Worm (Caenorhabditis elegans) whole organism, late embryonic: ENCODE data around the gene Y39B6A.34.

Experiments
- C08G9.2 ChIP-seq: sonication (generic microtip); optimal IDR thresholded peaks from 2 replicates; lab custom pipeline; 2016; ENCODE audit warnings: mild to moderate bottlenecking, missing genetic modification characterization, moderate library complexity, missing compliant biosample characterization
- F13H6.1 ChIP-seq: sonication (generic microtip); optimal IDR thresholded peaks from 2 replicates; lab custom pipeline; 2016; ENCODE audit warnings: missing genetic modification characterization, missing compliant biosample characterization
- elt-2 ChIP-seq: sonication (generic microtip); optimal IDR thresholded peaks from 2 replicates; lab custom pipeline; 2016; ENCODE audit warnings: missing genetic modification reagents, missing genetic modification characterization, missing compliant biosample characterization
- fkh-10 ChIP-seq: fragments of 150-350 bp; optimal IDR thresholded peaks from 2 replicates; lab custom pipeline; 2014; ENCODE audit warnings: missing biosample characterization, missing genetic modification reagents, missing genetic modification characterization
- hlh-8 ChIP-seq: sonication (generic microtip); optimal IDR thresholded peaks from 2 replicates; lab custom pipeline; 2016; ENCODE audit warnings: missing genotype, missing genetic modification characterization, missing compliant biosample characterization
- pha-4 ChIP-seq: fragments of 150-350 bp; optimal IDR thresholded peaks from 2 replicates; lab custom pipeline; 2018; ENCODE audit warnings: missing biosample characterization, missing genetic modification reagents, missing genetic modification characterization
- pqm-1 ChIP-seq: sonication (generic microtip); optimal IDR thresholded peaks from 2 replicates; lab custom pipeline; 2016; ENCODE audit warnings: missing genetic modification characterization, missing compliant biosample characterization
- pros-1 ChIP-seq: fragments of 150-350 bp; optimal IDR thresholded peaks from 2 replicates; lab custom pipeline; 2014; ENCODE audit warnings: missing biosample characterization, missing genetic modification reagents, missing genetic modification characterization
- unc-86 ChIP-seq: sonication (generic microtip); optimal IDR thresholded peaks from 2 replicates; lab custom pipeline; 2016; ENCODE audit warnings: missing genetic modification characterization, missing compliant biosample characterization

DNA sequence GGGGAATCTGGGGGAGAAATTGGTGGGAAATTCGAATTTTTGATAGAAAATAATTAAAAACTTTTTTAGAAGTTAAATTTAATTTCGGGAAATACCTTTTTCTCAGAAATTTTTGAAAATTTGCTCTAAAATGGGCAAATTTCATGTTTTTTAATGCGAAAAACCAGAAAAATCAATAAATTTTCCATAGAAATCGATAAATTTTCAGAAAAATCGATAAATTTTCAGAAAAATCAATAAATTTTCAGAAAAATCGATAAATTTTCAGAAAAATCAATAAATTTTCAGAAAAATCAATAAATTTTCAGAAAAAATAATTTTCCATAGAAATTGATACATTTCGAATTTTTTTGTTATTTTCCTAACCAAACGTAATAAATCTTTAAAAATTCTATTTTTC, 14.7 kb upstream of the Y39B6A.34 start:
- TF ChIP-seq hlh-8 (tag; lab: Kevin White, UChicago), result no peak
- TF ChIP-seq pros-1, result no peak
- no peak for TF ChIP-seq C08G9.2 (tag; lab: Kevin White, UChicago)
- TF ChIP-seq elt-2 (tag; lab: Kevin White, UChicago), result no peak
- TF ChIP-seq fkh-10 (GFP tag; lab: Kevin White, UChicago), result no peak
- no peak for TF ChIP-seq pha-4 (tag; lab: Kevin White, UChicago)
- no peak for TF ChIP-seq F13H6.1
- TF ChIP-seq unc-86 (tag; lab: Kevin White, UChicago), result no peak
- TF ChIP-seq pqm-1 (tag; lab: Kevin White, UChicago), result no peak
